Worm (Caenorhabditis elegans): ENCODE results near the gene F40G9.7.

The F40G9.7 gene

ce11 chrIII:143121-143520, 22.4 kb upstream of the F40G9.7 start, which contains the start of gene fbxb-82:
fbxb-82 (minus strand) TSS chrIII:143221.
- TF ChIP-seq M03D4.4 (tag; optimal IDR thresholded peaks at IDR 0.05) (no peak), hlh-1 (tag; optimal IDR thresholded peaks at IDR 0.05) (no peak), unc-39 (tag; optimal IDR thresholded peaks at IDR 0.05) (no peak), elt-1 (tag; optimal IDR thresholded peaks at IDR 0.05; ENCODE audit: borderline replicate concordance, insufficient read depth) (no peak), mls-2 (tag; optimal IDR thresholded peaks at IDR 0.05) (no peak), ceh-39 (tag; optimal IDR thresholded peaks at IDR 0.05) (no peak), unc-62 (GFP tag; optimal IDR thresholded peaks at IDR 0.05) (no peak), flh-1 (GFP tag; optimal IDR thresholded peaks at IDR 0.05) (no peak), elt-3 (tag; optimal IDR thresholded peaks at IDR 0.05) (no peak), cnd-1 (tag; optimal IDR thresholded peaks at IDR 0.05) (no peak), nhr-28 (tag; optimal IDR thresholded peaks at IDR 0.05) (no peak), ceh-43 (GFP tag; optimal IDR thresholded peaks at IDR 0.05) (no peak), bed-3 (GFP tag; optimal IDR thresholded peaks at IDR 0.05) (no peak), mab-5 (tag; optimal IDR thresholded peaks at IDR 0.05) (no peak), zip-8 (tag; optimal IDR thresholded peaks at IDR 0.05) (no peak), mep-1 (tag; optimal IDR thresholded peaks at IDR 0.05) (no peak)

- TF ChIP-seq sptf-1 (tag; optimal IDR thresholded peaks at IDR 0.05) (no peak), bed-3 (GFP tag; optimal IDR thresholded peaks at IDR 0.05) (no peak), ztf-11 (tag; optimal IDR thresholded peaks at IDR 0.05) (no peak), lsy-2 (tag; optimal IDR thresholded peaks at IDR 0.05) (no peak), snpc-4 (tag; optimal IDR thresholded peaks at IDR 0.05) (no peak), unc-120 (tag; optimal IDR thresholded peaks at IDR 0.05; ENCODE audit: poor library complexity, severe bottlenecking) (no peak), pha-4 (tag; optimal IDR thresholded peaks at IDR 0.05) (no peak), zip-8 (tag; optimal IDR thresholded peaks at IDR 0.05) (no peak), nhr-237 (tag; optimal IDR thresholded peaks at IDR 0.05) (no peak), mls-2 (tag; optimal IDR thresholded peaks at IDR 0.05) (no peak), elt-1 (tag; optimal IDR thresholded peaks at IDR 0.05; ENCODE audit: borderline replicate concordance, insufficient read depth) (no peak), ceh-39 (tag; optimal IDR thresholded peaks at IDR 0.05) (no peak)
These were observed 20.4 kb upstream of the F40G9.7 start, which contains the start of the genes T17A3.12 and fbxb-83 for ce11 chrIII:145078-145477. T17A3.12 (minus strand) TSS chrIII:145178. fbxb-83 (minus strand) TSS chrIII:145211.

ce11 chrIII:146369-146768, 19.1 kb upstream of the F40G9.7 start, which contains the start of gene fbxb-84:
fbxb-84 (minus strand) TSS chrIII:146469.
- TF ChIP-seq ces-1 (GFP tag; optimal IDR thresholded peaks at IDR 0.05), result no peak
- no peak for TF ChIP-seq ceh-83 (GFP tag; optimal IDR thresholded peaks at IDR 0.05)
- TF ChIP-seq mep-1 (tag; optimal IDR thresholded peaks at IDR 0.05), result no peak
- TF ChIP-seq lsy-2 (tag; optimal IDR thresholded peaks at IDR 0.05), result no peak
- TF ChIP-seq mab-5 (tag; optimal IDR thresholded peaks at IDR 0.05), result no peak
- no peak for TF ChIP-seq ceh-39 (tag; optimal IDR thresholded peaks at IDR 0.05)
- no peak for TF ChIP-seq snpc-4 (tag; optimal IDR thresholded peaks at IDR 0.05)

- TF ChIP-seq zip-8 (tag; optimal IDR thresholded peaks at IDR 0.05) (no peak), blmp-1 (tag; optimal IDR thresholded peaks at IDR 0.05) (no peak), lin-32 (GFP tag; optimal IDR thresholded peaks at IDR 0.05) (no peak), tbx-8 (GFP tag; optimal IDR thresholded peaks at IDR 0.05) (no peak), mab-5 (tag; optimal IDR thresholded peaks at IDR 0.05) (no peak), drap-1 (GFP tag; optimal IDR thresholded peaks at IDR 0.05) (no peak), nhr-237 (tag; optimal IDR thresholded peaks at IDR 0.05) (no peak), pha-4 (tag; optimal IDR thresholded peaks at IDR 0.05) (no peak)
These were observed 17.9 kb upstream of the F40G9.7 start, which contains the start of gene sqst-5 for ce11 chrIII:147570-148076. sqst-5 (minus strand) TSS chrIII:147620.

ce11 chrIII:149132-149531, 16.4 kb upstream of the F40G9.7 start:
- no peak for TF ChIP-seq sem-2 (GFP tag; optimal IDR thresholded peaks at IDR 0.05)
- TF ChIP-seq mls-2 (tag; optimal IDR thresholded peaks at IDR 0.05), result no peak
- TF ChIP-seq nhr-237 (tag; optimal IDR thresholded peaks at IDR 0.05), result no peak
- no peak for TF ChIP-seq ztf-11 (tag; optimal IDR thresholded peaks at IDR 0.05)
- no peak for TF ChIP-seq mep-1 (tag; optimal IDR thresholded peaks at IDR 0.05)
- TF ChIP-seq hlh-1 (tag; optimal IDR thresholded peaks at IDR 0.05), result no peak
- no peak for TF ChIP-seq lsy-2 (tag; optimal IDR thresholded peaks at IDR 0.05)
- no peak for TF ChIP-seq lin-13 (tag; optimal IDR thresholded peaks at IDR 0.05)
- TF ChIP-seq nhr-2 (tag; optimal IDR thresholded peaks at IDR 0.05), result no peak
- TF ChIP-seq nhr-12 (tag; optimal IDR thresholded peaks at IDR 0.05), result no peak
- TF ChIP-seq ham-2 (GFP tag; optimal IDR thresholded peaks at IDR 0.05), result no peak
- no peak for TF ChIP-seq ces-1 (GFP tag; optimal IDR thresholded peaks at IDR 0.05)
- TF ChIP-seq M03D4.4 (tag; optimal IDR thresholded peaks at IDR 0.05), result no peak
- TF ChIP-seq flh-1 (GFP tag; optimal IDR thresholded peaks at IDR 0.05), result no peak
- TF ChIP-seq unc-62 (GFP tag; optimal IDR thresholded peaks at IDR 0.05), result no peak

Data from whole organism, mixed stage, embryonic.